Worm (Caenorhabditis elegans): ENCODE measurements around the gene Y39F10A.3.

Gene Y39F10A.3

DNA sequence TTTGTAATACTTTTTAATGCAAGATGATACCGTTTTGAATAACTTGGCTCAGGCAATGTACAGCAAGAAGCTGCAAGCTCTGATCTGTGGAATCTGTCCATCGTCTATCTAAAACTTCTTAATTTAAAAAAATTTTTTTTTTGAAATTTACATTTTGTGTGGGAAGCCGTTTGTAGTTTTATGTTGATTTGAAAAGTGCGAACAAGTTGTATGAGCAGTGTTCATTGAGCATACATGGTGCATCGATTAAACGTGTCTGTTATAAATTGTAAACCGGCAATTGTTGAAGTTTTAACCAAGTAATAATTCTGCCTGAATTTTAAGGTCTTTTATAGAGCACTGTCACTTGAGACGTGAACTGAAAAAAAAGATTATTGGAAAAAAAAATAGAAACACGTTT lies 729 bp upstream of the Y39F10A.3 start, which contains the start of gene Y39F10A.6:
Y39F10A.6 (minus strand) TSS at position 101 of the 400 bp plus-strand sequence.
- no peak for TF ChIP-seq ama-1 (optimal IDR thresholded peaks at IDR 0.05)
- no peak for TF ChIP-seq ama-1 (GFP tag; optimal IDR thresholded peaks at IDR 0.05)
- no peak for TF ChIP-seq efl-1 (GFP tag; optimal IDR thresholded peaks at IDR 0.05)
- no peak for TF ChIP-seq attf-6 (GFP tag; IDR thresholded peaks at IDR 0.05)
- TF ChIP-seq B0336.3 (GFP tag; IDR thresholded peaks at IDR 0.05) = no peak

DNA sequence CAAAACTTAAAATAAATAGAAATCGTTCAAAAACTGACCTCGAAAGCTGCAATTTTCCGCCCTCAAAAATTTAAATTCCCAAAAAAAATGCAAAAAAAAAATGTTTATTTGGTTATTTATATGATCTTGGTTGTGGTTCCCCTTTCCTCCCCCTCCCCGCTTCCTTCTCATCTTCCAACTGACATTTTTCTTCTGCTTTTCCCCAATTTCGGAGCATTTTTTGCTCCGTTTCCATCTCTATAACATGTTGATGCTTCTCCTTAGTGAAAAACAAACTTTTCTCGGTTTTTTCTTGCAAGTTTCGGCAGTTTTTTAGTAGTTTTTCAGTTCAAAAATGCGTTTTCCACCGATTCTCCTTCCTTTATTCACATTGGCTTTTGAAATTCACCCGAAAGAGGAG lies 7.8 kb downstream of the Y39F10A.3 start, which contains the start of gene Y39F10A.1:
Y39F10A.1 (plus strand) TSS at position 301 of the 400 bp plus-strand sequence.
- no peak for TF ChIP-seq athp-1 (tag; optimal IDR thresholded peaks at IDR 0.05)
- no peak for TF ChIP-seq F55B11.4 (tag; optimal IDR thresholded peaks at IDR 0.05; ENCODE audit: borderline replicate concordance, insufficient read depth)
- TF ChIP-seq nhr-27 (tag; optimal IDR thresholded peaks at IDR 0.05) = no peak

DNA sequence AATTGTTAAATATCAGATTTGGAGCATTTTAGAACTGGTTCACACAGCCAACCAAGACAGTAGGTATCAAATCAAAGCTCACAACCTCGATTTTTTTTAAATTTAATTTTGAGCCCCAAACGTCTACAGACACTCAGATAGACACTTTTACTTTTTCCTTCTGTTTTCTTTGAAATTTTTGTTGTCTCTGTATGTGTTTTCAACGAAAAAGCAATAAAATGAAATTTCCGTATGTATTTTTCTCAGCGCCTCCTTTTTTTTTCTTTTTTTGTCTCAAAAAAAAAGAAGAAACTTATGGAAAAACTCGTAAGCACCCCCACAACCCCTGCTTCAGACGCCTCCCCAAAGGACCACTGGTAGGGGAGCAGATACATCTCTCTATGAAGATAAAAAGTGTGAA lies 9.0 kb downstream of the Y39F10A.3 start:
- TF ChIP-seq nhr-80 (tag; optimal IDR thresholded peaks at IDR 0.05) (no peak), tlf-1 (GFP tag; optimal IDR thresholded peaks at IDR 0.05) (no peak), pha-4 (tag; optimal IDR thresholded peaks at IDR 0.05) (no peak), D2030.7 (GFP tag; IDR thresholded peaks at IDR 0.05) (no peak), hlh-26 (GFP tag; conservative IDR thresholded peaks at IDR 0.05) (no peak), lin-26 (GFP tag; IDR thresholded peaks at IDR 0.05) (no peak), somi-1 (GFP tag; optimal IDR thresholded peaks at IDR 0.05) (no peak), mcd-1 (GFP tag; IDR thresholded peaks at IDR 0.05) (no peak), nhr-90 (tag; optimal IDR thresholded peaks at IDR 0.05) (no peak), attf-3 (GFP tag; conservative IDR thresholded peaks at IDR 0.05) (no peak)

DNA sequence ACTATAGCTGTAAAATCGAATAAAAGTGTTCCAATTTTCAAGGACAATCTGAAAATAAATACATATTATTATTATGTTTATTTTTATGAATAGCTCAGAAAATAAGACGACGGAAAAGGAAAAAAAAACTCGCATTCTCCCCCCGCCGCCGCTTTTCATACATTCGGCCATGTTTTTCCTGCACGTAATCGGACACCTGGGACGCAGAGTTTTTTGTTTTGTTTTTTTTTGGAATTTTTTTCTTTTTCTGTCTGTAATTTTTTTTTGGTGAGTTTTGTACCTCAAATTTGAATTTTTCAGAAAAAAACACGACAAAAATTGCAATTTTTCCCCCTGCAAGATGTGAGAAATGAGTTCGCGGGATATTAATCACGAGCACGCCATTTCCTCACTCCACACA lies 12.6 kb downstream of the Y39F10A.3 start, which contains the start of gene C08G5.6:
C08G5.6 (plus strand) TSS at position 301 of the 400 bp plus-strand sequence.
- TF ChIP-seq mcd-1 (GFP tag; IDR thresholded peaks at IDR 0.05) (no peak), ccch-3 (GFP tag; optimal IDR thresholded peaks at IDR 0.05) (no peak), athp-1 (tag; optimal IDR thresholded peaks at IDR 0.05) (no peak), F10E7.11 (tag; optimal IDR thresholded peaks at IDR 0.05) (no peak), snpc-3.4 (tag; optimal IDR thresholded peaks at IDR 0.05) (no peak), madf-8 (GFP tag; conservative IDR thresholded peaks at IDR 0.05) (no peak), him-1 (tag; optimal IDR thresholded peaks at IDR 0.05) (no peak), ceh-100 (GFP tag; IDR thresholded peaks at IDR 0.05) (no peak), F57A8.1 (GFP tag; optimal IDR thresholded peaks at IDR 0.05) (no peak), F39B2.1 (GFP tag; IDR thresholded peaks at IDR 0.05) (no peak), lin-40 (tag; optimal IDR thresholded peaks at IDR 0.05) (no peak)

DNA sequence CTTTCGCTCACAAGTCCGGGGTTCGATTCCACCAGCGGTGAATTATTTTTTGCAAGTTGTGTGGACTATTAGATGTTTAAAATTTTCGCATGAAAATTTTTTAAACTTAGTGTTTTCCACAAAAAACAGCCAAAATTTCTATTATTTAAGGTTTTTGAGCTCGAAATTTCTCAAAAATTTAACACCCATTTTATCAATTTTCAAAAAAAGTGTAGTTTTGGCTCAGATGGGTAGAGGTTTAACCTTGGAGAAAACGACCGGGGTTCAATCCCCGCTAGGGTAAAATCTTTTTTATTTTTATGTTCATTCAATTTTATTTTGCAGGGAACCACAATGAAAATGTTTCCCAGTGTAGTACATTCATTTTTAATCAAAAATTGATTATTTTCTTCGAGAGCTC lies 13.6 kb downstream of the Y39F10A.3 start:
- peak; percentile 82 for TF ChIP-seq tbp1 (GFP tag; optimal IDR thresholded peaks at IDR 0.05)
- no peak for TF ChIP-seq aptf-3 (GFP tag; IDR thresholded peaks at IDR 0.05)
- TF ChIP-seq mel-28 (tag; optimal IDR thresholded peaks at IDR 0.05; ENCODE audit: borderline replicate concordance) = no peak
- no peak for TF ChIP-seq lsy-27 (tag; optimal IDR thresholded peaks at IDR 0.05; ENCODE audit: borderline replicate concordance, insufficient read depth)
- TF ChIP-seq die-1 (tag; optimal IDR thresholded peaks at IDR 0.05) = peak; percentile 44
- no peak for TF ChIP-seq let-526 (GFP tag; IDR thresholded peaks at IDR 0.05)
- TF ChIP-seq ztf-3 (GFP tag; optimal IDR thresholded peaks at IDR 0.05) = no peak
- no peak for TF ChIP-seq F33H1.4 (GFP tag; IDR thresholded peaks at IDR 0.05)
- no peak for TF ChIP-seq snpc-1.3 (tag; optimal IDR thresholded peaks at IDR 0.05; ENCODE audit: insufficient read depth)
- no peak for TF ChIP-seq mcd-1 (GFP tag; IDR thresholded peaks at IDR 0.05)
- no peak for TF ChIP-seq Y56A3A.18 (GFP tag; IDR thresholded peaks at IDR 0.05)
- no peak for TF ChIP-seq egl-18 (GFP tag; IDR thresholded peaks at IDR 0.05)
- TF ChIP-seq hmg-1.2 (GFP tag; IDR thresholded peaks at IDR 0.05) = no peak
- peak; percentile 54 for TF ChIP-seq B0261.1 (tag; optimal IDR thresholded peaks at IDR 0.05)
- no peak for TF ChIP-seq egl-44 (GFP tag; IDR thresholded peaks at IDR 0.05)
- no peak for TF ChIP-seq Y79H2A.3 (GFP tag; conservative IDR thresholded peaks at IDR 0.05)
- peak; percentile 41 for TF ChIP-seq rpc-1 (optimal IDR thresholded peaks at IDR 0.05)
- TF ChIP-seq rpc-1 (tag; optimal IDR thresholded peaks at IDR 0.05) = peak; percentile 74
